Worm (Caenorhabditis elegans): ENCODE measurements around the gene cone-1.
"Not testable (repeated sequence)": the region's sequence is repeated elsewhere in the genome, so short reads cannot be mapped to it uniquely, and the experiment has no call there.

The cone-1 gene

DNA sequence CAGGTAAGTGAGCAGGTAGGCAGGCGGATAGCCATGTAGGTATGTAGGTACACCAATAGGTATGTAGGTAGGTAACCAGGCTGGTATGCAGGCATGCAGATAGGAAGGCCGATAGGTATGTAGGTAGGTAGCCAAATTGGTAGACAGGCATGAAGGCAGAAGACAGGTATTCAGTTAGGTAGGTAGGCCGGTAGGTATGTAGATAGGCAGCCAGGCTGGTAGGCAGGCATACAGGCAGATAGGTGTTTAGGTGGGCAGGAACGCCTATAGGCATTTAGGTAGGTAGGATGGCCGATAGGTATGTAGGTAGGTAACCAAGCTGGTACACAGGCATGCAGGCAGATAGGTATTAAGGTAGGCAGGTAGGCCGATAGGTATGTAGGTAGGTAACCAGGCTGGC is 30.4 kb downstream of the cone-1 start:
- TF ChIP-seq unc-62 (GFP tag; optimal IDR thresholded peaks at IDR 0.05) = no peak

ce11 chrIII:2561410-2561809 is 31.0 kb downstream of the cone-1 start, which contains the start of gene nhr-239:
Gene nhr-239 (plus strand): TSS chrIII:2561710.
- TF ChIP-seq unc-62 (GFP tag; optimal IDR thresholded peaks at IDR 0.05) = no peak

ce11 chrIII:2563033-2563656 is 32.7 kb downstream of the cone-1 start:
- no peak for TF ChIP-seq unc-62 (GFP tag; optimal IDR thresholded peaks at IDR 0.05)

DNA sequence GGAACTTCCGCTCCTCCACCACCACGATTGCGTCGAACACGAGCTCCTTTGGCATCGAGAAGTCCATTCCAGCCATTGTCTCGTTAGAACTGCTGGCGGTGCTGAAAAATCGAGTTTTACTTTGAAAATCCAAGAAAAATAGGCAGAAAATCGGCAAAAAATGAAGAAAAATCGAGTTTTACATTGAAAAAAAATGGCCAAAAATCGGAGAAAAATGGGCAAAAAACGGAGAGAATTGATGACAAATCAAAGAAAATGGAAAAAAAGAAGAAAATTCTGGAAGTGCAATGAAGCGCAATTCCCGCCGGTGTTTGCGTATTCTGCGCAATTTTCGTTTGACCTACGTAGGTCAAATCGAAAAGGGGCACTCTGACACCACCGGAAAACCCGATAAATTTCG is 33.5 kb downstream of the cone-1 start, which contains the start of gene Y54F10AM.11:
Gene Y54F10AM.11 (minus strand): TSS at position 101 of the 400 bp plus-strand sequence.
- TF ChIP-seq unc-62 (GFP tag; optimal IDR thresholded peaks at IDR 0.05) = not testable (repeated sequence)

ce11 chrIII:2571447-2571846 is 41.0 kb downstream of the cone-1 start, which contains the start of gene Y54F10AR.2:
Gene Y54F10AR.2 (minus strand): TSS chrIII:2571547.
- no peak for TF ChIP-seq unc-62 (GFP tag; optimal IDR thresholded peaks at IDR 0.05)

- TF ChIP-seq unc-62 (GFP tag; optimal IDR thresholded peaks at IDR 0.05) = no peak
These were observed 42.0 kb downstream of the cone-1 start for ce11 chrIII:2572421-2572820.

- no peak for TF ChIP-seq unc-62 (GFP tag; optimal IDR thresholded peaks at IDR 0.05)
These were observed 45.3 kb downstream of the cone-1 start, which contains the start of gene Y54F10AR.1 for ce11 chrIII:2575635-2576164. Gene Y54F10AR.1 (minus strand): TSS chrIII:2575685.

ce11 chrIII:2576360-2577259 is 46.2 kb downstream of the cone-1 start:
- no peak for TF ChIP-seq unc-62 (GFP tag; optimal IDR thresholded peaks at IDR 0.05)

DNA sequence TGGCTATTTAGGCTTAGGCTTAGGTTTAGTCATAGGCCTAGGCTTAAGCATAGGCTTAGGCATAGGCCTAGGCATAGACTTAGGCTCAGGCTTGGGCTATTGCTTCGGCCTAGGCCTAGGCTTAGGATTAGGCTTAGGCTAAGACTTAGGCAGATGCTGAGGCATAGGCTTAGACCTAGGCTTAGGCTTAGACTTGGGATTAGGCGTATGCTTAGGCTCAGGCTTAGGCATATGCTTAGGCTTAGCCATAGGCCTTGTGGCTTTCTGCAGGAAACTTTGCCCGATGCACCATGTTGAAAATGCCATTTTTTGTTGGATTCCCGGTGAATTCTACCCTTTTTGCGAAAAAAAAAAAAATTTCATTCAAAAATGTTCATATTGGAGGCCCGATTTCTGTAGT is 47.6 kb downstream of the cone-1 start:
- TF ChIP-seq unc-62 (GFP tag; optimal IDR thresholded peaks at IDR 0.05) = no peak

- TF ChIP-seq unc-62 (GFP tag; optimal IDR thresholded peaks at IDR 0.05) = no peak
These were observed 48.1 kb downstream of the cone-1 start for ce11 chrIII:2578563-2578962.

ce11 chrIII:2578993-2579392 is 48.6 kb downstream of the cone-1 start, which contains the start of gene Y71H2B.8:
Gene Y71H2B.8 (plus strand): TSS chrIII:2579293.
- no peak for TF ChIP-seq unc-62 (GFP tag; optimal IDR thresholded peaks at IDR 0.05)

ce11 chrIII:2586193-2586592 is 55.8 kb downstream of the cone-1 start, which contains the start of gene gpa-17:
Gene gpa-17 (plus strand): TSS chrIII:2586555.
- no peak for TF ChIP-seq unc-62 (GFP tag; optimal IDR thresholded peaks at IDR 0.05)

Data from whole organism, dauer.